Worm (Caenorhabditis elegans) whole organism, late embryonic: ENCODE measurements around the gene fbxa-174.

Experiments used
- ama-1 ChIP-seq: fragments of 150-350 bp; optimal IDR thresholded peaks from 2 replicates; lab custom pipeline; 2014
- ceh-2 ChIP-seq: sonication (generic microtip); optimal IDR thresholded peaks from 2 replicates; lab custom pipeline; 2016; ENCODE audit warnings: missing genotype, missing genetic modification characterization, missing compliant biosample characterization
- fax-1 ChIP-seq: sonication (generic microtip); optimal IDR thresholded peaks from 2 replicates; lab custom pipeline; 2016; ENCODE audit warnings: missing genotype, missing genetic modification characterization, missing compliant biosample characterization
- lin-11 ChIP-seq: fragments of 200-800 bp; sonication (Bioruptor generic); optimal IDR thresholded peaks from 2 replicates; lab custom pipeline; 2018; ENCODE audit warnings: mild to moderate bottlenecking, missing genetic modification characterization, missing compliant biosample characterization
- nfya-1 ChIP-seq: sonication (generic microtip); optimal IDR thresholded peaks from 2 replicates; lab custom pipeline; 2017; ENCODE audit warnings: missing genetic modification characterization, mild to moderate bottlenecking, missing compliant biosample characterization, antibody characterized with exemption, moderate library complexity
- nhr-11 ChIP-seq: fragments of 150-350 bp; optimal IDR thresholded peaks from 2 replicates; lab custom pipeline; 2014; ENCODE audit warnings: missing biosample characterization, missing genetic modification characterization
- pha-2 ChIP-seq: sonication (generic microtip); optimal IDR thresholded peaks from 2 replicates; lab custom pipeline; 2017; ENCODE audit warnings: mild to moderate bottlenecking, missing genetic modification characterization, missing compliant biosample characterization
- unc-3 ChIP-seq, 2 experiments: fragments of 200-800 bp in 1 of 2; sonication (Bioruptor generic) in 1 of 2; sonication (generic microtip) in 1 of 2; conservative IDR thresholded peaks in 1 of 2; optimal IDR thresholded peaks in 1 of 2; 2 replicates each; pipeline versions ENCODE4 v1.3.6 to Lab custom; 2016 to 2022; ENCODE audit warnings: missing compliant biosample characterization in 2 of 2, missing genetic modification characterization in 2 of 2, missing genetic modification reagents in 1 of 2

- no peak for TF ChIP-seq ama-1 (lab: Kevin White, UChicago)
- no peak for TF ChIP-seq nhr-11 (tag; lab: Kevin White, UChicago)
- no peak for TF ChIP-seq pha-2 (tag; lab: Kevin White, UChicago)
- no peak for TF ChIP-seq unc-3 (GFP tag; conservative IDR thresholded peaks at IDR 0.05; lab: Robert Waterston, UW)
- TF ChIP-seq unc-3 (tag; optimal IDR thresholded peaks at IDR 0.05; lab: Kevin White, UChicago), result no peak
- no peak for TF ChIP-seq lin-11 (tag; lab: Kevin White, UChicago)
- no peak for TF ChIP-seq ceh-2 (tag; lab: Kevin White, UChicago)
- no peak for TF ChIP-seq nfya-1 (tag; lab: Kevin White, UChicago)
- TF ChIP-seq fax-1 (tag; lab: Kevin White, UChicago), result no peak
Observed at ce11 chrV:17598810-17599209, 40.5 kb upstream of the fbxa-174 start, which contains the start of gene Y6G8.2.
